Worm (Caenorhabditis elegans) whole organism, L3 larva: ENCODE results near the gene ani-3.

Experiments
- ZK546.5 ChIP-seq: sonication (generic microtip); optimal IDR thresholded peaks from 2 replicates; lab custom pipeline; 2017; ENCODE audit warnings: missing biosample characterization, missing genetic modification characterization
- aly-2 ChIP-seq: fragments of 150-350 bp; optimal IDR thresholded peaks from 2 replicates; lab custom pipeline; 2014; ENCODE audit warnings: missing biosample characterization, missing genetic modification characterization
- ceh-28 ChIP-seq: fragments of 150-350 bp; optimal IDR thresholded peaks from 2 replicates; lab custom pipeline; 2014; ENCODE audit warnings: missing biosample characterization, missing genetic modification reagents, missing genetic modification characterization
- ceh-82 ChIP-seq: fragments of 150-350 bp; optimal IDR thresholded peaks from 2 replicates; lab custom pipeline; 2014; ENCODE audit warnings: missing biosample characterization, missing genetic modification characterization
- daf-12 ChIP-seq: fragments of 150-350 bp; optimal IDR thresholded peaks from 2 replicates; lab custom pipeline; 2014; ENCODE audit warnings: missing biosample characterization, missing genetic modification reagents, missing genetic modification characterization
- egl-27 ChIP-seq: sonication (generic microtip); optimal IDR thresholded peaks from 4 replicates; lab custom pipeline; 2017; ENCODE audit warnings: missing biosample characterization, missing genetic modification reagents, missing genetic modification characterization
- egl-5 ChIP-seq: fragments of 150-350 bp; optimal IDR thresholded peaks from 2 replicates; lab custom pipeline; 2017; ENCODE audit warnings: missing biosample characterization, missing genetic modification reagents, missing genetic modification characterization, inconsistent platforms
- elt-1 ChIP-seq: fragments of 150-350 bp; optimal IDR thresholded peaks from 2 replicates; lab custom pipeline; 2014; ENCODE audit warnings: missing biosample characterization, missing genetic modification characterization
- elt-2 ChIP-seq: sonication (generic microtip); optimal IDR thresholded peaks from 2 replicates; lab custom pipeline; 2016; ENCODE audit warnings: missing genetic modification reagents, mild to moderate bottlenecking, missing genetic modification characterization, missing compliant biosample characterization
- eor-1 ChIP-seq, 2 experiments: fragments of 150-350 bp; optimal IDR thresholded peaks; 2 replicates each; lab custom pipeline; 2014 to 2018; ENCODE audit warnings: missing biosample characterization in 2 of 2, missing genetic modification characterization in 2 of 2
- fkh-10 ChIP-seq: sonication (generic microtip); optimal IDR thresholded peaks from 2 replicates; lab custom pipeline; 2017; ENCODE audit warnings: missing biosample characterization, missing genetic modification reagents, missing genetic modification characterization
- fkh-2 ChIP-seq: fragments of 150-350 bp; optimal IDR thresholded peaks from 2 replicates; lab custom pipeline; 2014; ENCODE audit warnings: missing biosample characterization, missing genetic modification reagents, missing genetic modification characterization
- hmg-11 ChIP-seq: sonication (generic microtip); optimal IDR thresholded peaks from 2 replicates; lab custom pipeline; 2016; ENCODE audit warnings: missing genetic modification characterization, missing compliant biosample characterization
- jun-1 ChIP-seq: fragments of 150-350 bp; optimal IDR thresholded peaks from 2 replicates; lab custom pipeline; 2014; ENCODE audit warnings: missing biosample characterization, missing genetic modification reagents, missing genetic modification characterization
- lin-39 ChIP-seq: fragments of 150-350 bp; optimal IDR thresholded peaks from 2 replicates; lab custom pipeline; 2018; ENCODE audit warnings: missing biosample characterization, missing genetic modification reagents, missing genetic modification characterization
- mml-1 ChIP-seq: fragments of 150-350 bp; sonication (generic microtip); optimal IDR thresholded peaks from 3 replicates; lab custom pipeline; 2014; ENCODE audit warnings: missing biosample characterization, missing genetic modification characterization
- nfya-1 ChIP-seq: sonication (generic microtip); optimal IDR thresholded peaks from 2 replicates; lab custom pipeline; 2017; ENCODE audit warnings: missing genetic modification characterization, mild to moderate bottlenecking, missing compliant biosample characterization, antibody characterized with exemption, moderate library complexity; ENCODE audit not compliant: insufficient read depth
- nhr-12 ChIP-seq: fragments of 150-350 bp; optimal IDR thresholded peaks from 2 replicates; lab custom pipeline; 2014; ENCODE audit warnings: missing biosample characterization, missing genetic modification characterization
- nhr-23 ChIP-seq: fragments of 150-350 bp; optimal IDR thresholded peaks from 2 replicates; lab custom pipeline; 2014; ENCODE audit warnings: missing biosample characterization, missing genetic modification reagents, missing genetic modification characterization
- nhr-237 ChIP-seq: fragments of 150-350 bp; optimal IDR thresholded peaks from 2 replicates; lab custom pipeline; 2014; ENCODE audit warnings: missing biosample characterization, missing genetic modification characterization
- nhr-25 ChIP-seq: sonication (generic microtip); optimal IDR thresholded peaks from 2 replicates; lab custom pipeline; 2017; ENCODE audit warnings: missing biosample characterization, missing genetic modification characterization
- nhr-28 ChIP-seq: fragments of 150-350 bp; optimal IDR thresholded peaks from 2 replicates; lab custom pipeline; 2014; ENCODE audit warnings: missing biosample characterization, missing genetic modification characterization
- nhr-67 ChIP-seq: fragments of 150-350 bp; optimal IDR thresholded peaks from 2 replicates; lab custom pipeline; 2014; ENCODE audit warnings: missing biosample characterization, missing genetic modification characterization
- pha-4 ChIP-seq: fragments of 150-350 bp; optimal IDR thresholded peaks from 2 replicates; lab custom pipeline; 2014; ENCODE audit warnings: missing biosample characterization, missing genetic modification reagents, missing genetic modification characterization
- pqm-1 ChIP-seq: fragments of 150-350 bp; optimal IDR thresholded peaks from 2 replicates; lab custom pipeline; 2017; ENCODE audit warnings: missing biosample characterization, missing genetic modification characterization, inconsistent platforms
- skn-1 ChIP-seq: fragments of 150-350 bp; optimal IDR thresholded peaks from 2 replicates; lab custom pipeline; 2014; ENCODE audit warnings: missing biosample characterization, missing genetic modification characterization
- snpc-4 ChIP-seq: fragments of 150-350 bp; optimal IDR thresholded peaks from 2 replicates; lab custom pipeline; 2014; ENCODE audit warnings: missing biosample characterization, missing genetic modification characterization
- tbx-2 ChIP-seq: sonication (generic microtip); optimal IDR thresholded peaks from 2 replicates; lab custom pipeline; 2016; ENCODE audit warnings: mild to moderate bottlenecking, missing genetic modification characterization, missing compliant biosample characterization
- unc-39 ChIP-seq: sonication (generic microtip); optimal IDR thresholded peaks from 4 replicates; lab custom pipeline; 2017; ENCODE audit warnings: missing biosample characterization, missing genetic modification characterization
- ztf-11 ChIP-seq: fragments of 150-350 bp; optimal IDR thresholded peaks from 2 replicates; lab custom pipeline; 2014; ENCODE audit warnings: missing biosample characterization, missing genetic modification characterization
- ztf-4 ChIP-seq: fragments of 150-350 bp; optimal IDR thresholded peaks from 2 replicates; lab custom pipeline; 2014; ENCODE audit warnings: missing biosample characterization, missing genetic modification characterization

Gene ani-3

ce11 chrV:19671816-19672215 is 25.7 kb upstream of the ani-3 start:
- TF ChIP-seq ztf-11 (no peak), nhr-67 (tag; lab: Kevin White, UChicago) (no peak), ztf-4 (no peak), pha-4 (no peak), snpc-4 (no peak), nfya-1 (tag; lab: Kevin White, UChicago) (no peak), ceh-28 (tag; lab: Kevin White, UChicago) (no peak)
- TF ChIP-seq, all 47 proteins: peak for 0

ce11 chrV:19672357-19672756 is 25.2 kb upstream of the ani-3 start:
- TF ChIP-seq pha-4 = no peak
- no peak for TF ChIP-seq hmg-11 (tag; lab: Kevin White, UChicago)
- no peak for TF ChIP-seq eor-1 (tag; optimal IDR thresholded peaks at IDR 0.05; lab: Kevin White, UChicago)
- TF ChIP-seq elt-2 (tag; lab: Kevin White, UChicago) = peak; percentile 95
- no peak for TF ChIP-seq tbx-2 (tag; lab: Kevin White, UChicago)
- peak; percentile 55 for TF ChIP-seq pqm-1
- TF ChIP-seq ceh-28 (tag; lab: Kevin White, UChicago) = no peak
- no peak for TF ChIP-seq ZK546.5 (tag; lab: Kevin White, UChicago)
- TF ChIP-seq skn-1 (tag; lab: Kevin White, UChicago) = peak; percentile 95
- no peak for TF ChIP-seq mml-1
- TF ChIP-seq aly-2 (tag; lab: Kevin White, UChicago) = no peak
- TF ChIP-seq ceh-82 = no peak
- no peak for TF ChIP-seq unc-39 (tag; lab: Kevin White, UChicago)
- TF ChIP-seq egl-5 (tag; lab: Kevin White, UChicago) = no peak
- TF ChIP-seq nhr-23 (tag; lab: Kevin White, UChicago) = no peak
- TF ChIP-seq nhr-25 = no peak
- TF ChIP-seq ztf-11 = no peak
- TF ChIP-seq elt-1 (tag; lab: Kevin White, UChicago) = no peak
- no peak for TF ChIP-seq lin-39 (tag; lab: Kevin White, UChicago)
- TF ChIP-seq nhr-12 (tag; lab: Kevin White, UChicago) = no peak
- no peak for TF ChIP-seq nhr-28
- TF ChIP-seq fkh-10 = no peak
- no peak for TF ChIP-seq nhr-237

ce11 chrV:19673298-19673903 is 24.1 kb upstream of the ani-3 start:
- peak; percentile 63 for TF ChIP-seq elt-2 (tag; lab: Kevin White, UChicago)
- TF ChIP-seq egl-5 (tag; lab: Kevin White, UChicago) = no peak

- TF ChIP-seq fkh-10 (no peak), jun-1 (tag; lab: Kevin White, UChicago) (no peak), egl-27 (tag; lab: Kevin White, UChicago) (no peak), snpc-4 (no peak), pqm-1 (no peak), fkh-2 (tag; lab: Kevin White, UChicago) (no peak)
Observed at ce11 chrV:19674543-19674942, 23.0 kb upstream of the ani-3 start, which contains the start of gene mrp-7. Gene mrp-7 (plus strand): TSS chrV:19674843.

ce11 chrV:19691271-19691886 is 6.2 kb upstream of the ani-3 start:
- TF ChIP-seq ceh-28 (tag; lab: Kevin White, UChicago) = peak; percentile 95
- no peak for TF ChIP-seq nfya-1 (tag; lab: Kevin White, UChicago)

ce11 chrV:19691954-19692353 is 5.6 kb upstream of the ani-3 start:
- no peak for TF ChIP-seq nhr-67 (tag; lab: Kevin White, UChicago)
- no peak for TF ChIP-seq daf-12
- TF ChIP-seq mml-1 = no peak
- no peak for TF ChIP-seq tbx-2 (tag; lab: Kevin White, UChicago)
- TF ChIP-seq fkh-2 (tag; lab: Kevin White, UChicago) = no peak
- no peak for TF ChIP-seq nhr-28
- no peak for TF ChIP-seq eor-1 (tag; optimal IDR thresholded peaks at IDR 0.05; lab: Kevin White, UChicago)
- TF ChIP-seq ceh-28 (tag; lab: Kevin White, UChicago) = peak; percentile 81
